Worm (Caenorhabditis elegans) whole organism, L4/young adult: ENCODE measurements around the gene K11E4.6.
A peak's percentile ranks its signal among the peaks of the same experiment; 100 is the strongest.

Source experiments
- W03F9.2 ChIP-seq: fragments of 150-350 bp; optimal IDR thresholded peaks from 2 replicates; lab custom pipeline; 2014; ENCODE audit warnings: missing biosample characterization, missing genetic modification characterization
- dao-5 ChIP-seq: sonication (generic microtip); optimal IDR thresholded peaks from 2 replicates; lab custom pipeline; 2016; ENCODE audit warnings: missing genotype, missing genetic modification characterization, moderate library complexity, missing compliant biosample characterization
- him-1 ChIP-seq: sonication (generic microtip); optimal IDR thresholded peaks from 2 replicates; lab custom pipeline; 2016; ENCODE audit warnings: missing genotype, missing genetic modification reagents, missing genetic modification characterization, missing compliant biosample characterization

K11E4.6 gene

DNA sequence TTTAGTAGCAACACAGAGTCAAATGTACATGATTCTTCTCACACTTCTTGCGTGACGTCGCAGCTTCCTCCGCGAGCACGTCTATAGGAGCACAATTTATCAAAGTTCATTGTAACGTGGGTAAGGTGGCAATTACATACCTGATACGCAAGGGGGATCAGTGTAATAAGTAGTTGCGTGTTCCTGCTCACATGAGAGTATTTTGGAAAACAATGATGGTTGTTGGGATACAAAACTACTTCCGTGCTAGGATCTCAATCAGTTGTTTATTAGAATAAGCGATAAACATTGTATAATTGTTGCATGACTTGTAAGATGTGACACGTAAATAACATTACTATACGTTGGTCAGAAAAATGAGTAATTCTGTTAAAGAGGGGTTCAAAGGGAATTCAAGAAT, 11.5 kb upstream of the K11E4.6 start:
- no peak for TF ChIP-seq W03F9.2 (tag; lab: Kevin White, UChicago)
- TF ChIP-seq dao-5 (tag; lab: Kevin White, UChicago) = no peak

DNA sequence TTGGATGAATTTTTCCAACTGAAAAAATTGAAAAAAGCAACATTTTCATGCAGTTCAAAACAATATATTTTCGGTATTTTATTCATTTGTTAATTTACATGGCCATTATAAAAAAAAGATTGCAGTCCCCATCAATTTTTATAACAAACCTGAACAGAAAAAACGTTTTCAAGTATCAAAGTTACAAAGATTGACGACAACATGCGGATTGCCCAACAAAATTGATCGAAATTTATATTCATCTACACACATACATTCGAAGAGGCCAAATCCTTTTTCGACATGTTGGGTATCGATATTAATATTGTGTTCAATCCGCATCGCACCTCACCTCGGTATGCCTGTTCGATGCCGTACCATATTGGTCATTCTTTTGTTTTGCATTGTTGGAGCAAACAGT, 10.6 kb upstream of the K11E4.6 start, which contains the start of gene K11E4.1:
TSS of gene K11E4.1 (plus strand) at position 301 of the 400 bp plus-strand sequence.
- TF ChIP-seq dao-5 (tag; lab: Kevin White, UChicago) = no peak
- no peak for TF ChIP-seq him-1
- no peak for TF ChIP-seq W03F9.2 (tag; lab: Kevin White, UChicago)

ce11 chrX:13714710-13715109, 9.8 kb upstream of the K11E4.6 start:
- TF ChIP-seq him-1 (no peak), dao-5 (tag; lab: Kevin White, UChicago) (peak; percentile 62)

ce11 chrX:13716313-13716712, 8.2 kb upstream of the K11E4.6 start:
- TF ChIP-seq dao-5 (tag; lab: Kevin White, UChicago) (no peak), W03F9.2 (tag; lab: Kevin White, UChicago) (no peak), him-1 (no peak)

DNA sequence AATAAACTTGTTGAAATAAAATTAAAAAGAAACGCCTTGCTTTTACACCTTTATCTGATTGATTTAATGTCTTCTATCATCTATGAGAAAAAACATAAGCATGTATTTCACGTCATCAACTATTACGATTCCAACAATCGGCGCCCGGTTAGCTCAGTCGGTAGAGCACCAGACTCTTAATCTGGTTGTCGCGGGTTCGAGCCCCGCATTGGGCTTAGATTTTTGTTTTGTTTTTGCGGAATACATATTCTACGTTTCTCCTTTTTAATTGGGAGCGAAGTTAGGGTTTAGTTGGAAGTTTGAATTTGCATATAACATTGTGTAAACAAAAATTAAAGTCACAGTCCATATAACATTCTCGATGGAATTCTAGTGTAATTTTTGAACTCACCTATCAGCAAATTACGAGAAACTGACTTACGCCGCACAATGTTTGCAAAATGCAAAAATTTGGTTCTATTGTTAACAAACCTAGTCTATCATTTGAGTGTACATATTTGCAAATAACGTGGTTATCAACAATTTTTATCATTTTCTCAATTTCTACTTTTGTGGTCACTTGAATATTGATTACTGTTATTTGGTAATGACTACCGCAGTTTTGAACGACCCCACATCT, 7.3 kb upstream of the K11E4.6 start, which contains the start of gene shc-3:
TSS of gene shc-3 (plus strand) at position 484 of the 619 bp plus-strand sequence.
- TF ChIP-seq him-1 (no peak), dao-5 (tag; lab: Kevin White, UChicago) (no peak), W03F9.2 (tag; lab: Kevin White, UChicago) (no peak)

DNA sequence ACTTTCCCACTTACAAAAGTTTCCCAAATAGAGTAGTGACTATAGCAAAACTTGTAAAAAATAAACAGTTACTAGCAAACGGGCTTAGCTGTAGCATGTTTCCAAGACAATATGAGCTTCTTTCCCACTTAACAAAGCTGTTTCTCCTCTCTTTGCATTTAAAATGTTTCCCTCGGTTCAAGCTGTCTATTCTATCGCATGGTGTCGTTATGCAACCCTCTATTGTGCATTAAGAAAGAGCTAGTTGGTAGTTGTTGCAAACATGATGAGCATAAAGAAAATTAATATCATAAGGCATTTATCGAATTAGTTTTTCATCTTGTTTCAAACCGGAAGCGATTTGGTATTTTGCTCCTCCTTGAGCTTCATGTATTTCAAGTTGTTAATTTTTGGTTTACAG, 1.6 kb upstream of the K11E4.6 start, which contains the start of gene poml-1:
TSS of gene poml-1 (minus strand) at position 101 of the 400 bp plus-strand sequence.
- TF ChIP-seq him-1 (no peak), W03F9.2 (tag; lab: Kevin White, UChicago) (no peak), dao-5 (tag; lab: Kevin White, UChicago) (no peak)

DNA sequence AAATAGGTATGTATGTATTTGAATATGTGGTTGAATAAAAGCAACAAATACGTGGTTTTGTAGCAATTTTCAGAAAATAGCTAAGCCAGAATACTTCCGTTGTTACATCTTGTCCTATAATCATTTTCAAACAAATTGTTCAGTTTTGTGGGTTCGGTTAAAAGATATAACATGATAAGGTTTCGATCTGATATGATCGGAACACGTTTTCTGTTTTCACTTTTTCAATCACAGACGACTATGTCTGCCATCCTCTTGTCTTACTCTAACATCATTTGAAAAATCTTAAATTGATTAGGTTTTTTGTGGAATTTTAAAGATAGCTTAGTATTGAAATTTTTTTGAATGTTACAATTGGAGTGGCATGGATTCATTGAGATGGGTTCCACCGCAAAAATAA, 1.8 kb downstream of the K11E4.6 start:
- TF ChIP-seq dao-5 (tag; lab: Kevin White, UChicago) (no peak), him-1 (no peak), W03F9.2 (tag; lab: Kevin White, UChicago) (no peak)

DNA sequence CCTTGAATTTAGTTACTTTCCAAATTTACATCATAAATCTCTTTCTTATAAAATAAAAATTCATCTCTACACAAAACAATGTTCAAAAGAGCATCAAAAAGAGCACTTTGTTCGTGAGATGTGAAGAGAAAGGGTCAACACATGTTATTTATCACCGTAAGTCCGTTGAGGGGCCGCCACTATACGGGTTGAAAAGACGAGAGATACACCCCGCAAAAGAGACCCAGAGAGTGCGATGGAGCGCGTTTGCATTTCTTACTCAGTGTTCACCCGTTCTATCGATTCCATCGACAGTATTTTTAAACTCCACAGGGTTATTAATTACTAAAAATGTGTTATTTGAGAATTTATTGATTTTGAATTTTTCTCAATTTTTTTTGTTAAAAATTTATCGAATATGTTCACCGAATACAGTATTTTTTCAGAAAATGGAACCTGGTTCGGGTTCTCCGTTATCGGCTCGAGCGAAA, 2.4 kb downstream of the K11E4.6 start, which contains the start of gene pix-1:
TSS of gene pix-1 (plus strand) at position 420 of the 470 bp plus-strand sequence.
- TF ChIP-seq him-1 (peak; percentile 20), W03F9.2 (tag; lab: Kevin White, UChicago) (no peak), dao-5 (tag; lab: Kevin White, UChicago) (no peak)

DNA sequence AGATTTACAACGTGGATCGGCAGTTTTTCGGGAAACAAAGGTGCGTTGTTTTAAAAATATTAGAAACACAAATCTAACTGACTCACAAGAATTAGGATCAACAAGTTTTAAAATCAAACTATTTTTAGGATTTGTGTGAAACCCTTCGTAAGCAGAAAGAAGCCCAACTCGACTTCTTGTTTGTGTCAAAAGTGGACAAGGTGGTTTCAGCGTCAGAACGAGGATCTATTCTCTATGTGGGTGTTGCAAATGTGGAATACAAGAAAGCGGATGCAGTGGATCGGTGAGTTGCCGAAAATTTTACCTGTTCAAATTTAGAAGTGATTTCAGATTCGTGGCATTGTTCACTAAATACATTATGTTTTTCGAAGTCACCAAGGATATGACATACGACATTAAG, 4.5 kb downstream of the K11E4.6 start:
- TF ChIP-seq him-1 = no peak
- no peak for TF ChIP-seq W03F9.2 (tag; lab: Kevin White, UChicago)
- TF ChIP-seq dao-5 (tag; lab: Kevin White, UChicago) = no peak

DNA sequence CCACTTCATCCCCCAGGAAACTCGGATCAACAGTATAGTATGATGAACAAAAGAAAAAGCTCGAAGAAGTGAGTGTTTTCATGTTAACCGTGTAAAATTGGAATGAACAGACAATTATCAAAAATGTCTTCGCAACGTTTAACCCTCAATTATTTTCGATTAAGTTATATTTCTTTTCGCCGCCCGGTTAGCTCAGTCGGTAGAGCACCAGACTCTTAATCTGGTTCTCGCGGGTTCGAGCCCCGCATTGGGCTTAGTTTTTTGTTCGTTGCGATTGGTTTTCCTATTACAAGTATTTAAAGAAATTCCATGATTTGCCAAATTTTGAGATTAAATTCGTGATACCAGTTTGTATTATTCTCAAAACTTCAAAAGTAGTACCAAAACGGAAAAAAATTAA, 5.3 kb downstream of the K11E4.6 start:
- TF ChIP-seq him-1 (no peak), dao-5 (tag; lab: Kevin White, UChicago) (no peak), W03F9.2 (tag; lab: Kevin White, UChicago) (no peak)

DNA sequence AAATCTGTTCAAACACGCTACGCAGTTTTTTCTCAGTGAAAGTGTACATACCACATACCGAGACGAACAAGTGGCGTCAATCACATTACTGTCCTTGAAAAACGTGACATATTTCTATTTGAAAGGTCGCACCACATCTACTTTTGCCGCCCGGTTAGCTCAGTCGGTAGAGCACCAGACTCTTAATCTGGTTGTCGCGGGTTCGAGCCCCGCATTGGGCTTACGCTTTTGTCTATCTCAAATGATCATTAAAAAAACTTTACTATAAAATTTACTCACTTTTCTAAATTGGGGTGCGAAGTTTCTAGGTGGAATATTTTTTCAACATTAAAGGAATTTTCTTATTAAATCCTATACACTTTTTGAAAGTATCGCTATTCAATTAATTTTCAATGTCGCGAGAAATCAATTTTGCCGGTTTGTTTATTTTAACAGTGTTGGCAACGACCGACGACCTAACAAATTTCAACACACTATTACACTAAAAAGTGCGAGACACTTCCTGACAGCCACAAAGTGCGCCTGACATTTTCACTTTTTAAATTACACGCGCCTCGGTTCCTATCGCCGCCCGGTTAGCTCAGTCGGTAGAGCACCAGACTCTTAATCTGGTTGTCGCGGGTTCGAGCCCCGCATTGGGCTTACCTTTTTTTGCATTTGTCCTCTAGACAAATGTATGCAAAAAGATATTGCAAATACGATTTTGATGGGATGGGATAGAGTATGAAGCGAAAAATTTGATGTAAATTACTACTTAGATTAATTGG, 5.9 kb downstream of the K11E4.6 start:
- TF ChIP-seq him-1 (no peak), W03F9.2 (tag; lab: Kevin White, UChicago) (no peak), dao-5 (tag; lab: Kevin White, UChicago) (no peak)

ce11 chrX:13736679-13737078, 12.2 kb downstream of the K11E4.6 start:
- no peak for TF ChIP-seq him-1
- TF ChIP-seq dao-5 (tag; lab: Kevin White, UChicago) = no peak
- no peak for TF ChIP-seq W03F9.2 (tag; lab: Kevin White, UChicago)

DNA sequence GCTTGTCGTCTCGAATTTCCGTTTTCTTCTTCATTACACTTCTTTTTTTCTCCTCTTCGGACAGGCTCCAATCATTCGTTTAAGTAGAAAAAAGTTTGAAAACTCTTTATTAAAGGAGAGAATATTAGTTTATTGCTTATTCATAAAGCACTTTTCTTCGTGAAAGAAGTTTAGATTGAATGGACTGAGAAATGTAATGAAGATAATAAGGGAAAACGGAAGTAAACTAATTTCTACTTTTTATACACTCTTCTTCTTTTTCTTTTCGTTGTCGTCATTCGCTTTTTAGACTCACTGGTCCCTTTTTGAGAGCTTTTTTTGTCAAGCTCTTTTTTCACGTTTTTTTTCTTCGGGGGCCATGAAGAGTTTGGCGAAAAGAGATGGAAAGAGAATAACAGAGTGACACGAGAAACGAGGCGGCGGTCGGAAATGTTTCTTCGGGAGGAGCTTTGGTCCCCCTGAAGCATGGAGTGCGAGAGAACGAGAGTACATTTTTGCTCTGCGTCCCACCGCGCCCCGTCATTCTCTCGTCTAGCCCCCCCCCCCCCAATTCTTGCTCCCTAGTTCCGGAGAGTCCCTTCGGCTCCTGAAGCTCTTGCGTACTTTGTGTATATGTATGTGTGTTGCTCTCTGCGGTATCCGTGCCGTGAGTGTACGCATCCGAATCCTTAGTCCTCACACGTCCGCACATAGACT, 14.8 kb downstream of the K11E4.6 start:
- TF ChIP-seq dao-5 (tag; lab: Kevin White, UChicago) (no peak), him-1 (peak; percentile 78)

- TF ChIP-seq W03F9.2 (tag; lab: Kevin White, UChicago) (no peak), dao-5 (tag; lab: Kevin White, UChicago) (no peak)
These were observed 18.9 kb downstream of the K11E4.6 start for ce11 chrX:13743371-13743770.
